Fruit fly (Drosophila melanogaster) Kc167 (cell line): ENCODE data around the gene Acp1.
"Not testable (repeated sequence)": the region's sequence is repeated elsewhere in the genome, so short reads cannot be mapped to it uniquely, and the experiment has no call there.

Experiments used
- Myc ChIP-seq: fragments of >200 bp; optimal IDR thresholded peaks from 2 replicates; lab custom pipeline; 2017; ENCODE audit warnings: missing external identifiers
- Sin3A ChIP-seq: fragments of >200 bp; optimal IDR thresholded peaks from 2 replicates; lab custom pipeline; 2018; ENCODE audit warnings: missing external identifiers
- h ChIP-seq: fragments of >200 bp; optimal IDR thresholded peaks from 3 replicates; lab custom pipeline; 2018; ENCODE audit warnings: missing external identifiers
- insv ChIP-seq: fragments of >200 bp; optimal IDR thresholded peaks from 3 replicates; lab custom pipeline; 2018; ENCODE audit warnings: missing external identifiers
- psq ChIP-seq: fragments of >200 bp; optimal IDR thresholded peaks from 2 replicates; lab custom pipeline; 2017; ENCODE audit warnings: missing external identifiers
- ttk ChIP-seq: sonication (Bioruptor generic); optimal IDR thresholded peaks from 2 replicates; lab custom pipeline; 2017; ENCODE audit warnings: missing external identifiers

Acp1 gene

DNA sequence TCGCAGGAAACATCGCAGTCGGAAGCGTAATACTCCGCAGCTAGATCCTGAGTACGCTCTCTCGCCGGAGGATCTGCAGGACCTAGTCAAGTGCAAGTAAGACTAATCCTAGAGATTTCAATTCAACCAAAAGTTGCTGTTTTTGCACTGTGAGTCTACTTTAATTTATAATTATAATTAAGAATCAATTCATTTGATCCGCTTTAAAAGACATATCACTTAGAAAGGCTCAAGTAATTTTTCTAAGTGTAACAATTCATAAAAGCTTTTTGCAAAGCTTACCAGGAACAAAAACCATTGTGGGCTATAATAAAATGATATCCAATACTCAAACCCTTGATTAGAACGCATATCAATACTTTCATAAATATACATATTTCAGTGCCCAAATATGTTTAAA lies 15.5 kb upstream of the Acp1 start:
- TF ChIP-seq Sin3A, result no peak
- TF ChIP-seq insv, result no peak
- no peak for TF ChIP-seq Myc
- no peak for TF ChIP-seq ttk
- TF ChIP-seq psq (lab: Kevin White, UChicago), result no peak
- TF ChIP-seq h (lab: Kevin White, UChicago), result no peak

DNA sequence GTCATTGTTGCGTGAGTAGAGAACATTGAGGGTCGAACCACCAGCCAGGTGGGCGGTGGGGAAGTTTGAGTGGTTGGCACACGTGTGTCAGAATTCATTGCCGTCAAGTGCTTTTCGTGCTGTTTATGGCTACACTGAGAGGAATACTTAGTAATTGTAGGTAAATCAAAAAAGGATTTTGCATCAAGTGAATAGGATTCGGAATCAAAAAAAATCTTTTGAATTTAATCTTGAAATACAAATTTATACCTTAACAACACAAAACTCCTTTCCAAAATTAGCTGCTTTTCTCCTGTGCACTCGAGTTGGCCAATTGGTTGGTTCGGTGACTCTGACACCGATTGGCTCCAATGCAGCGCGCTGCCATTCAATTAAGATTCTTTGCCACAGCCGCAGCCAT lies 13.2 kb upstream of the Acp1 start:
- TF ChIP-seq insv (no peak), psq (lab: Kevin White, UChicago) (no peak), ttk (no peak), h (lab: Kevin White, UChicago) (no peak), Sin3A (no peak), Myc (no peak)

DNA sequence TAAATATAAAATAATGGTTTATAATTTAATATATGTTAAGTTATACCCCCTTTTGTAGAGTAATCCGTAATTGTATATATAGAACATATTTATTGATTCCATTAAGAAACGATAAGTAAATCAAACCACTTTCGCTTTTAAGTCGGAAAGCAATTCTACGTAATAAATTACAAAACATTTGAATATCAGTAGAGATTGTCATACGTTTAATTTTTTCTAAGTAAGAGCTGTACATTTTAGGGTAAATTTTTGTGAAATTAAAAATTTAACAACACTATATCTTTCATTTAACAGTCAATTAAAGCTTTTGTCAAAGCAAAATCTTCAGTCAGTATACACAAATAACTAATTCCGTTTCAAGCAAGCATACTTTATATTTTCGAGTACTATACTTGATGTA lies 12.5 kb upstream of the Acp1 start, which contains the start of gene CG46025:
Gene CG46025 (plus strand): TSS at position 301 of the 400 bp plus-strand sequence.
- TF ChIP-seq h (lab: Kevin White, UChicago) (no peak), psq (lab: Kevin White, UChicago) (no peak), insv (no peak), ttk (no peak), Myc (no peak), Sin3A (no peak)

DNA sequence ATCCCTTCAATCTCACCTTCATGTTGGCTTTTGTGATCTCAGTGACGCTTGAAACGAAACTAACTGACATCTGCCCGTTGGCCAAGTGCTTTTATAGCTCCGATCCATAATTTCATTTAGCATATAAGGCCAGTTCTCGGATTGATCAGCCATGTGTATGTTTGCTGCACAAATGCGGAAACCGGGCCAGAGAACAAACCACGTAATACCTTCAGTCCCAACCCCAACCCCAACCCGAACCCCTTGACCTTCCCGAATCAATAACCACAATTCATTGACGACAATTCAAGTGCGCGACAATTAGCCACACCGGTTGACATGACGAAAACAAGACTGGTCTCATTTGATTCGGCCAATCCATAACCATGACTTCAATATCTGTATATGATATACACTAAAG lies 11.7 kb upstream of the Acp1 start, which contains the start of gene CG7203:
Gene CG7203 (minus strand): TSS at position 101 of the 400 bp plus-strand sequence.
- TF ChIP-seq insv (no peak), h (lab: Kevin White, UChicago) (no peak), psq (lab: Kevin White, UChicago) (no peak), ttk (no peak), Myc (no peak), Sin3A (no peak)

DNA sequence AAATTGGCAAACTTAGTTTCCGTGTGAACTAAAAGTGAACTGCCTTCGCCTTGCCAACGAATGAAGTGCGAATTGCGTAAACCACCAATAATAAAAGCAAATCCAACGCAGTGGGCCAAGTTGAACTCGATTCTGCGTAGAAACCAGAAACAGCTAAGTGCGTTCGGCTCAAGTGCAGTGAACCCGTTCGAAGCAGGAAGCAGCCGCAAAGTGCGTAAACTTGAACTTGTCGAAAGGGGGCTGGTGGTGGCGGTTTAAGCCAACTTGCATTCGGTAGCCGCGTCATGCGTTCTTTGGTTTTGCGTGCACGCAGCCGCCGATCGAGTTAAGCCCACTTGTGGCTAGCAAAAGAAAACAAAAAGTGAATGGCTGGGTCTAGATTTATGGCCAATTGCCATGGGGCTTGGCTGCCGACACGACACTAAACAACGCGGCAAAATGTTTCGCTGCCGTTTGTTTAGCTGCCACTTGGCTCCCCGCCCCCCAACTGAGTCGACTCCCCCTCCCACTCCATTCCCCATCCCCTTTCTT lies 9.4 kb upstream of the Acp1 start:
- TF ChIP-seq ttk (no peak), h (lab: Kevin White, UChicago) (no peak), insv (no peak), Myc (no peak), Sin3A (no peak), psq (lab: Kevin White, UChicago) (no peak)

DNA sequence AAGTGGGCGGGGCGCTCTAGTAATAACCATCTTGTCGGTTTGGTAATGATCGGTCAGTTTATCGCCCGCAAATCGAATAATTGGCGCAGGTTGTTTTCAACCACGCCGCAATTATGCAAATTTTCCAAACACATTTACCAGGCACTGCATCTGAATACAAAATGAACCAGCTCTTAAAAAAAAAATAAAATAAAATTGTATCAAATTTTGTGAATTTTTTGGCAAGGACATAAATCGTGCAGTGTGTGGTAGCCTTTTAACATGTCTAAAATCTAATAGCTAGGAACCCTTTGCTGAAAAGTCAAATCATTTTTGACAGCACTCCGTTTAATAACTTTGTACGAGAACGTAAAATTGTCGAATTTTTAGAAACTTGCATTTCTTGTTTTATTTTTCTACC lies 5.6 kb upstream of the Acp1 start, which contains the start of gene ATPsynGL:
Gene ATPsynGL (plus strand): TSS at position 301 of the 400 bp plus-strand sequence.
- no peak for TF ChIP-seq insv
- TF ChIP-seq psq (lab: Kevin White, UChicago), result no peak
- no peak for TF ChIP-seq h (lab: Kevin White, UChicago)
- no peak for TF ChIP-seq Myc
- TF ChIP-seq Sin3A, result no peak
- no peak for TF ChIP-seq ttk

DNA sequence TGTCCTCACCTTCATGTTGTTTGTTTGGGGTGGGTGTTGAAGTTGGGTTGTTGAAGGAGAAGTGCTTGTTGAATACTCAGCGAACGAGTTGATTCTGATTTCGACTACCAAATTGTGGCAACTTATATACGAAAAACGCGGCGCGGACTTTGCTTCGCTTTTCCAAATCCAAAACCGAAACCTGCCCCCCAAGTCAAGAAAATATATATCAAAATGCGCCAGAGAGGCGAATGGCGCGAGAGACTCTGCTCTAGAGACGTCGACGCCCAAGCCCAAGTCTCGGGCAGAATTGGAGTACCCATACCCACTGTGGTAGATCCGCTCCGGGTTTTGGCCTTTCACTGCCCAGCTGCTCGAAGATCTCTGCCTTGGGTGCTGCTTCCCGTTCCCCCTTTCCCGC lies 3.4 kb upstream of the Acp1 start, which contains the start of gene CG7214:
Gene CG7214 (minus strand): TSS at position 101 of the 400 bp plus-strand sequence.
- no peak for TF ChIP-seq h (lab: Kevin White, UChicago)
- no peak for TF ChIP-seq psq (lab: Kevin White, UChicago)
- no peak for TF ChIP-seq ttk
- no peak for TF ChIP-seq insv
- TF ChIP-seq Myc, result no peak
- no peak for TF ChIP-seq Sin3A

DNA sequence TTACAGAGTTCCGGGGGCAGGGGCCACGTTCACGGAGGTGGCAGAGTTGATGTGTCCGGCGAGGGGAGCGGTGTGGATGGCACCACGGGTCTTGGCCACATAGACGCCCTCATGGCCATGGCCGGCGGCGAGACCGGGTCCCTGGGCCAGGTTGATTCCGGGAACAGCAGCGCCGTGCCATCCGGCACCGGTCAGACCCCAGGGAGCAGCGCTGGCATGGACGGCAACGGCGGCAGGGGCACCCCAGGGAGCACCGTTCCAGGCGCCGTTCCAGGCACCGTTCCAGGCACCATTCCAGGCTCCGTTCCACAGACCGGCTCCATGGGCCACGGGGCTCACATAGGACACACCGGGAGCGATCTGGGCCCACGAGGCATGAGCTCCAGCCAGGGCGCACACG lies 2.9 kb upstream of the Acp1 start:
- TF ChIP-seq psq (lab: Kevin White, UChicago) (no peak), insv (no peak), ttk (no peak), h (lab: Kevin White, UChicago) (no peak), Myc (no peak), Sin3A (no peak)

DNA sequence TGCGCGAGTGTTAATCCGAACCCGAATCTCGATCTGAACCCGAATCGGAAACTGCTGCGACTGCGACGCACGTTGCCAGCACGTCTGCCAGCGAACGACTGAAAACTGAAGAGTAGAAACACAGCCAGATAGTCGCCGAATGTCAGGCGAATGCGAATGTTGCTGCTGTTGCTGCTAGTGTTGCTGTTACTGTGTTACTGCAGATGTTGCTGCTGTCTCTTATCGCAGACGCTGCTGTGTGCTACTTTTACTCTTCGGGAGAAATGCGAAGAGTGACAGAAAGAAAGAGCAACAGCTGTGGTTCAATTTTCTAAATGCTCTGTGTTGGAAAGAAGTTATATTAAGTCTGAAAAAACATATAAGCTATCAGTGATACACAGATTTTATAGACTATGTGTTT lies 2.6 kb downstream of the Acp1 start, which contains the start of gene CG31904:
Gene CG31904 (minus strand): TSS at position 101 of the 400 bp plus-strand sequence.
- TF ChIP-seq ttk, Myc, insv: not testable (repeated sequence)

DNA sequence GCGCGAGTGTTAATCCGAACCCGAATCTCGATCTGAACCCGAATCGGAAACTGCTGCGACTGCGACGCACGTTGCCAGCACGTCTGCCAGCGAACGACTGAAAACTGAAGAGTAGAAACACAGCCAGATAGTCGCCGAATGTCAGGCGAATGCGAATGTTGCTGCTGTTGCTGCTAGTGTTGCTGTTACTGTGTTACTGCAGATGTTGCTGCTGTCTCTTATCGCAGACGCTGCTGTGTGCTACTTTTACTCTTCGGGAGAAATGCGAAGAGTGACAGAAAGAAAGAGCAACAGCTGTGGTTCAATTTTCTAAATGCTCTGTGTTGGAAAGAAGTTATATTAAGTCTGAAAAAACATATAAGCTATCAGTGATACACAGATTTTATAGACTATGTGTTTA lies 8.8 kb downstream of the Acp1 start, which contains the start of gene CG13796:
Gene CG13796 (minus strand): TSS at position 101 of the 400 bp plus-strand sequence.
- TF ChIP-seq insv, Myc, Sin3A: not testable (repeated sequence)

DNA sequence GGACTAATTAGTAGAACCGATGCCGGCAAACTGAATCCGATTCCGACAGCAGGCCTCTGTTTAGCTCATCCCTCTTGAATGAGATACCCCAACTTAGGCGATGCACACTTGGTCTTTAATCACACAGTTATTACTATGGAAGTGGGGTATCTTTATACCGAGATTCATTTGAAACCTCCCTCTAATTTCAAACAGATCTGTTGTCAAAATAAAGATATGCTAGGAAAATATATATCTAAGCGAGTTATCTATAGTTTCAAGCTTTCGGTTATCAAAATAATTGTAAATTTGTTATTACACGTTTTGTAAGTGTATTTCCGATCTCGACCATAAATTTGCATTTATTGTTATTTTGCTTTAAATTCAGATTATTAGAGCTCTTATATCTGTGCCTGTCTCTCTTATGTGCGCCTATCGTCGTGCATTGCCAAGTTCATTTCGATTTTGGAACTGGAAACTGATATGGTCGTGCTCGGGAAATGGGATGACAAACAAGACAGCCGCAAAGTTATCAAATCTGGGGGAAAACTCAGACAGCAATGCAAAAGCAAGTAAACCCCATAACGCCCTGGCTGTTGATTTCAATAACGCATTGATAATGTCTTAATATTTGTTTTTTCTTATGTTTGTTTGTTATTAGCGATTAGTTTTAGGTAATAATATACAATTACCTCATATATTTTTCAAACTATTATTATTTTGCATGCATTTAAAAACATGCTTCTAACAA lies 14.9 kb downstream of the Acp1 start, which contains the start of gene CG13795:
Gene CG13795 (minus strand): TSS at position 31 of the 730 bp plus-strand sequence.
- TF ChIP-seq Sin3A, result no peak
- no peak for TF ChIP-seq h (lab: Kevin White, UChicago)
- no peak for TF ChIP-seq Myc
- no peak for TF ChIP-seq insv
- TF ChIP-seq ttk, result no peak

DNA sequence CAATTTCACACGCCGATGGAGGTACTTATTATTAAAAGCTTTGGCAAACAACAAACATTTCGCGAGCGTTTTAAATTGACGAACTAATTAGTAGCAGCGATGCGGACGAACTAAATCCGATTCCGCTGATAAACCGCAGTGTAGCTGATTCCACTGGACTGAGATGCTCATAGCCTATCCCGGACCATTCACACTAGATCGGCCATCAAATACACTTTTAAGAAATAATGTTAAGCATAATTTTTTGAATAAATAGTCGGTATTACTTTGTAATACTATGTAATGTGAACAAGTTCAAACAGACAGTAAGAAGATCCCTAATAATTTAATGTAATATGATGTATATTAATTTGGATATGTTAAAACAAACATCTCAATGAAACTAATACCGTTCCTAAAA lies 18.6 kb downstream of the Acp1 start, which contains the start of gene CG13794:
Gene CG13794 (minus strand): TSS at position 101 of the 400 bp plus-strand sequence.
- no peak for TF ChIP-seq Myc
- no peak for TF ChIP-seq psq (lab: Kevin White, UChicago)

DNA sequence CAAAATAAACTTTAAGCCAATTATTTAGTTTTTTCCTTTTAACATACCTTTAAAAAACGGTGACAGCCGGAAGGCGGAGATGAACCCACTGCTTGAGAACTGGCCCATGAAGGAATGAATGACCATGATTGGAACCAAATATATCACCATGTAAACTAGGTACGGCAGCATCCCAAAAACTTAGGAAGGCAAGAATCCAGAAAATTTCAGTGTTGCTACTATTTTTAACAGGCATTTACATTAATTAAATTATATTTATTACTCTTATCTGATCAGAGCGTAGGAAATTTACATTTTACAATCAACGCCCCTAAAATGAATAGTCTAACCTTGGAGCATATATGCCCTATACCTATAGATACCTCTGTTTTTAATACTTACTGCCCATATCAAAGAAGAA lies 19.2 kb downstream of the Acp1 start:
- TF ChIP-seq ttk (no peak), psq (lab: Kevin White, UChicago) (no peak), h (lab: Kevin White, UChicago) (no peak), Myc (no peak), Sin3A (no peak)

DNA sequence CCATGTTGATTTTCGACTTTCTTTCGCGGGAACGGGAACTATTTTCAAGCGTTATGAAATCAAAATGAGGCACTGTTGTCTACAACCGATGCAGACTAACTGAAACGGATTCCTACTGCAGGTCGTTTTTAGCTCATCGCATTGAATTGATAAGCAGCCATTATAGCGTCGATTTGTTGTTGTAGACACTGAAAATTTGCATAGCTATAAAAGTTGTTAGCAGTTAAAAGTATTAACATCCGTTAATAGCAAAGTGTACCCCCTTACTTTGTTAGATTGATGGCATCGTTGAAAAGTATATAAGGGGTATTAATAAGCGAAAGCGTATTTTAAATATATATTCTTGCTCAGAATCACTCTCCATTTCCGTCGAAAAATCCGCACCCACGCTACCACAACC lies 21.9 kb downstream of the Acp1 start, which contains the start of gene CG13793:
Gene CG13793 (minus strand): TSS at position 101 of the 400 bp plus-strand sequence.
- TF ChIP-seq ttk, result no peak
- no peak for TF ChIP-seq Sin3A
- TF ChIP-seq insv, result no peak
- TF ChIP-seq h (lab: Kevin White, UChicago), result no peak
- no peak for TF ChIP-seq psq (lab: Kevin White, UChicago)
- no peak for TF ChIP-seq Myc
